Worm (Caenorhabditis elegans) whole organism, early embryonic: ENCODE data around the gene F49H12.3.

Experiments
- ama-1 ChIP-seq: fragments of 150-350 bp; optimal IDR thresholded peaks from 2 replicates; lab custom pipeline; 2014
- hmbx-1 ChIP-seq: sonication (generic microtip); optimal IDR thresholded peaks from 2 replicates; lab custom pipeline; 2016; ENCODE audit warnings: mild to moderate bottlenecking, missing genetic modification characterization, missing compliant biosample characterization

DNA sequence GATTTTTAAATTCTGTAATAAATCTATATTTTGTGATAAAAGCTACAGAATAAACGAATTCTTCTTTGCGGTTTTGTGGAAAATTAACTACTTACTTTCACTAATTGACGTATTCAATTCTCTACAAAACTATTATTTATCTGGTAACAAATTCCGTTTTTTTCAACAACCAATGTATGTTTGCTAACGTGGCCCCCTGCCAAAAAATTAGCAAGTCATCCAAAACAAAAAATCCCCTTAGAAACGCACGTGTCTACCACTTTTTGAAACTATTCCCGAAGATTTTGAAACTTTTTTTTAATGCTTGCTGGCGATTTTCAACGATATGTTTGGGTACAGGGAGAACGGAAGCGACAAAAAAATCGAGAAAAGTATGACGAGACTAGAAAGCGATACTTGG, 813 bp downstream of the F49H12.3 start, which contains the start of gene F49H12.2:
- no peak for TF ChIP-seq hmbx-1
- TF ChIP-seq ama-1, result no peak
